Fruit fly (Drosophila melanogaster) whole organism, embryonic: Measurements from ENCODE around the gene CG14995.

Experiments used
- CG11093 ChIP-seq: fragments of 200-800 bp; sonication (Bioruptor generic); IDR thresholded peaks from 3 replicates; pipeline ENCODE4 v1.3.6; 2022; ENCODE audit warnings: missing biosample characterization, missing genetic modification characterization
- CG12155 ChIP-seq: fragments of 200-800 bp; sonication (Bioruptor generic); optimal IDR thresholded peaks from 3 replicates; lab custom pipeline; 2016; ENCODE audit warnings: missing biosample characterization, missing genetic modification characterization
- CG12219 ChIP-seq: fragments of 200-800 bp; sonication (Bioruptor generic); optimal IDR thresholded peaks from 3 replicates; lab custom pipeline; 2018; ENCODE audit warnings: missing biosample characterization, mild to moderate bottlenecking, missing genetic modification characterization
- CG12769 ChIP-seq: fragments of 200-800 bp; sonication (Bioruptor generic); optimal IDR thresholded peaks from 2 replicates; lab custom pipeline; 2019; ENCODE audit warnings: missing biosample characterization, mild to moderate bottlenecking, missing genetic modification characterization, moderate library complexity
- CG13624 ChIP-seq: fragments of 200-800 bp; sonication (Bioruptor generic); optimal IDR thresholded peaks from 2 replicates; lab custom pipeline; 2016; ENCODE audit warnings: missing biosample characterization, missing genetic modification characterization
- CG1602 ChIP-seq: fragments of 200-800 bp; sonication (Bioruptor generic); optimal IDR thresholded peaks from 3 replicates; lab custom pipeline; 2016; ENCODE audit warnings: missing biosample characterization, missing genetic modification characterization
- CG17385 ChIP-seq: fragments of 200-800 bp; sonication (Bioruptor generic); optimal IDR thresholded peaks from 3 replicates; lab custom pipeline; 2018; ENCODE audit warnings: missing biosample characterization, mild to moderate bottlenecking, missing genetic modification characterization
- CG17612 ChIP-seq: fragments of 200-800 bp; sonication (Bioruptor generic); IDR thresholded peaks from 2 replicates; pipeline ENCODE4 v1.3.6; 2022; ENCODE audit warnings: missing biosample characterization, missing genetic modification characterization
- CG1792 ChIP-seq: fragments of 200-800 bp; sonication (Bioruptor generic); optimal IDR thresholded peaks from 2 replicates; lab custom pipeline; 2016; ENCODE audit warnings: missing biosample characterization, missing genetic modification characterization
- CG2678 ChIP-seq: fragments of 200-800 bp; sonication (Bioruptor generic); optimal IDR thresholded peaks from 3 replicates; lab custom pipeline; 2019; ENCODE audit warnings: missing biosample characterization, mild to moderate bottlenecking, missing genetic modification characterization, moderate library complexity
- CG2875 ChIP-seq: fragments of 200-800 bp; sonication (Bioruptor generic); optimal IDR thresholded peaks from 2 replicates; lab custom pipeline; 2017; ENCODE audit warnings: missing biosample characterization, mild to moderate bottlenecking, missing genetic modification characterization, missing genetic modification reagents
- CG6272 ChIP-seq: fragments of 200-800 bp; sonication (Bioruptor generic); IDR thresholded peaks from 2 replicates; pipeline ENCODE4 v1.3.6; 2022; ENCODE audit warnings: missing biosample characterization, missing genetic modification characterization
- CG6813 ChIP-seq: fragments of 200-800 bp; sonication (Bioruptor generic); optimal IDR thresholded peaks from 2 replicates; lab custom pipeline; 2017; ENCODE audit warnings: missing biosample characterization, missing genetic modification characterization, mild to moderate bottlenecking, moderate library complexity, missing genetic modification reagents
- CG9215 ChIP-seq: fragments of 200-800 bp; sonication (Bioruptor generic); IDR thresholded peaks from 2 replicates; pipeline ENCODE4 v1.3.6; 2022; ENCODE audit warnings: missing biosample characterization, missing genetic modification characterization
- CG9876 ChIP-seq: fragments of 200-800 bp; sonication (Bioruptor generic); optimal IDR thresholded peaks from 2 replicates; lab custom pipeline; 2016; ENCODE audit warnings: missing biosample characterization, missing genetic modification characterization
- CoRest ChIP-seq: fragments of 200-800 bp; sonication (Bioruptor generic); optimal IDR thresholded peaks from 3 replicates; lab custom pipeline; 2018; ENCODE audit warnings: missing biosample characterization, mild to moderate bottlenecking, missing genetic modification characterization, moderate library complexity
- D19B ChIP-seq: fragments of 200-800 bp; sonication (Bioruptor generic); optimal IDR thresholded peaks from 2 replicates; lab custom pipeline; 2017; ENCODE audit warnings: missing biosample characterization, mild to moderate bottlenecking, missing genetic modification characterization
- Dek ChIP-seq: fragments of 200-800 bp; sonication (Bioruptor generic); optimal IDR thresholded peaks from 3 replicates; lab custom pipeline; 2019; ENCODE audit warnings: missing biosample characterization, mild to moderate bottlenecking, missing genetic modification characterization, moderate library complexity
- Doc3 ChIP-seq: fragments of 200-800 bp; sonication (Bioruptor generic); IDR thresholded peaks from 3 replicates; pipeline ENCODE4 v1.3.6; 2022; ENCODE audit warnings: missing biosample characterization, missing genetic modification characterization; ENCODE audit not compliant: partially characterized antibody
- Dref ChIP-seq: fragments of 200-800 bp; sonication (Bioruptor generic); IDR thresholded peaks from 2 replicates; pipeline ENCODE4 v1.3.6; 2022; ENCODE audit warnings: missing biosample characterization, missing genetic modification characterization
- HHEX ChIP-seq: fragments of 200-800 bp; sonication (Bioruptor generic); optimal IDR thresholded peaks from 3 replicates; lab custom pipeline; 2017; ENCODE audit warnings: missing biosample characterization, mild to moderate bottlenecking, missing genetic modification characterization, missing genetic modification reagents
- HLH54F ChIP-seq: fragments of 200-800 bp; sonication (Bioruptor generic); optimal IDR thresholded peaks from 3 replicates; lab custom pipeline; 2016; ENCODE audit warnings: missing biosample characterization, missing genetic modification characterization
- Hmr ChIP-seq: fragments of 200-800 bp; sonication (Bioruptor generic); optimal IDR thresholded peaks from 3 replicates; lab custom pipeline; 2017; ENCODE audit warnings: mild to moderate bottlenecking, missing biosample characterization, missing genetic modification reagents, missing genetic modification characterization
- MBD-R2 ChIP-seq: fragments of 200-800 bp; sonication (Bioruptor generic); IDR thresholded peaks from 2 replicates; pipeline ENCODE4 v1.3.6; 2022; ENCODE audit warnings: missing biosample characterization, missing genetic modification characterization
- Optix ChIP-seq: fragments of 200-800 bp; sonication (Bioruptor generic); IDR thresholded peaks from 3 replicates; pipeline ENCODE4 v1.3.6; 2022; ENCODE audit warnings: missing biosample characterization, missing genetic modification characterization
- Poxn ChIP-seq: fragments of 200-800 bp; sonication (Bioruptor generic); IDR thresholded peaks from 2 replicates; pipeline ENCODE4 v1.3.6; 2022; ENCODE audit warnings: missing biosample characterization, missing genetic modification characterization
- Ssrp ChIP-seq: fragments of 200-800 bp; sonication (Bioruptor generic); optimal IDR thresholded peaks from 2 replicates; lab custom pipeline; 2018; ENCODE audit warnings: missing biosample characterization, mild to moderate bottlenecking, missing genetic modification characterization, moderate library complexity
- amos ChIP-seq: fragments of 200-800 bp; sonication (Bioruptor generic); IDR thresholded peaks from 2 replicates; pipeline ENCODE4 v1.3.6; 2022; ENCODE audit warnings: missing biosample characterization, missing genetic modification characterization; ENCODE audit not compliant: partially characterized antibody
- ase ChIP-seq: fragments of 200-800 bp; sonication (Bioruptor generic); IDR thresholded peaks from 3 replicates; pipeline ENCODE4 v1.3.6; 2022; ENCODE audit warnings: missing biosample characterization, missing genetic modification characterization
- az2 ChIP-seq: fragments of 200-800 bp; sonication (Bioruptor generic); optimal IDR thresholded peaks from 3 replicates; lab custom pipeline; 2016; ENCODE audit warnings: missing biosample characterization, missing genetic modification characterization
- bab2 ChIP-seq: fragments of 200-800 bp; sonication (Bioruptor generic); optimal IDR thresholded peaks from 2 replicates; lab custom pipeline; 2016; ENCODE audit warnings: missing biosample characterization, missing genetic modification characterization
- bigmax ChIP-seq: fragments of 200-800 bp; sonication (Bioruptor generic); optimal IDR thresholded peaks from 2 replicates; lab custom pipeline; 2018; ENCODE audit warnings: missing biosample characterization, mild to moderate bottlenecking, missing genetic modification characterization
- chif ChIP-seq, 2 experiments: fragments of 200-800 bp; sonication (Bioruptor generic); optimal IDR thresholded peaks; 3 replicates each; lab custom pipeline; 2016; ENCODE audit warnings: missing biosample characterization in 2 of 2, missing genetic modification characterization in 2 of 2
- corto ChIP-seq: fragments of 200-800 bp; sonication (Bioruptor generic); optimal IDR thresholded peaks from 2 replicates; lab custom pipeline; 2016; ENCODE audit warnings: missing biosample characterization, mild to moderate bottlenecking, missing genetic modification characterization, moderate library complexity
- fd3F ChIP-seq: fragments of 200-800 bp; sonication (Bioruptor generic); optimal IDR thresholded peaks from 2 replicates; lab custom pipeline; 2018; ENCODE audit warnings: missing biosample characterization, mild to moderate bottlenecking, missing genetic modification characterization, moderate library complexity
- gfzf ChIP-seq: fragments of 200-800 bp; sonication (Bioruptor generic); optimal IDR thresholded peaks from 2 replicates; lab custom pipeline; 2016; ENCODE audit warnings: missing biosample characterization, mild to moderate bottlenecking, missing genetic modification characterization, moderate library complexity
- ind ChIP-seq: fragments of 200-800 bp; sonication (Bioruptor generic); optimal IDR thresholded peaks from 3 replicates; lab custom pipeline; 2016; ENCODE audit warnings: missing biosample characterization, missing genetic modification characterization
- ken ChIP-seq: fragments of 200-800 bp; sonication (Bioruptor generic); IDR thresholded peaks from 3 replicates; pipeline ENCODE4 v1.3.6; 2022; ENCODE audit warnings: missing biosample characterization, missing genetic modification characterization
- oc ChIP-seq: fragments of 200-800 bp; sonication (Bioruptor generic); optimal IDR thresholded peaks from 2 replicates; lab custom pipeline; 2018; ENCODE audit warnings: missing biosample characterization, mild to moderate bottlenecking, missing genetic modification characterization, moderate library complexity
- odd ChIP-seq: fragments of 200-800 bp; sonication (Bioruptor generic); optimal IDR thresholded peaks from 2 replicates; lab custom pipeline; 2017; ENCODE audit warnings: missing biosample characterization, mild to moderate bottlenecking, missing genetic modification characterization
- pb ChIP-seq: fragments of 200-800 bp; sonication (Bioruptor generic); optimal IDR thresholded peaks from 3 replicates; lab custom pipeline; 2016; ENCODE audit warnings: missing biosample characterization, missing genetic modification characterization
- salm ChIP-seq: fragments of 200-800 bp; sonication (Bioruptor generic); optimal IDR thresholded peaks from 2 replicates; lab custom pipeline; 2018; ENCODE audit warnings: missing biosample characterization, mild to moderate bottlenecking, missing genetic modification characterization
- sc ChIP-seq, 3 experiments: fragments of >200 bp in 2 of 3; fragments of 200-800 bp in 1 of 3; sonication (Bioruptor generic) in 1 of 3; optimal IDR thresholded peaks; 2 replicates in 2 of 3; 3 replicates in 1 of 3; lab custom pipeline; 2017; ENCODE audit warnings: mild to moderate bottlenecking in 1 of 3, missing biosample characterization in 1 of 3, missing genetic modification characterization in 1 of 3, missing genetic modification reagents in 1 of 3
- slbo ChIP-seq: fragments of 200-800 bp; sonication (Bioruptor generic); IDR thresholded peaks from 2 replicates; pipeline ENCODE4 v1.3.6; 2022; ENCODE audit warnings: missing biosample characterization, missing genetic modification characterization
- tll ChIP-seq, 2 experiments: fragments of 200-800 bp in 1 of 2; fragments of >200 bp in 1 of 2; sonication (Bioruptor generic) in 1 of 2; optimal IDR thresholded peaks; 2 replicates each; lab custom pipeline; 2017 to 2019; ENCODE audit warnings: missing biosample characterization in 2 of 2, missing genetic modification characterization in 2 of 2, mild to moderate bottlenecking in 1 of 2, moderate library complexity in 1 of 2
- tna ChIP-seq: fragments of 200-800 bp; sonication (Bioruptor generic); IDR thresholded peaks from 2 replicates; pipeline ENCODE4 v1.3.6; 2022; ENCODE audit warnings: missing biosample characterization, missing genetic modification characterization; ENCODE audit not compliant: partially characterized antibody
- trem ChIP-seq: fragments of 200-800 bp; optimal IDR thresholded peaks from 3 replicates; lab custom pipeline; 2019; ENCODE audit warnings: missing biosample characterization, mild to moderate bottlenecking, missing genetic modification characterization, moderate library complexity
- ttk ChIP-seq: fragments of 200-800 bp; sonication (Bioruptor generic); IDR thresholded peaks from 2 replicates; pipeline ENCODE4 v2.1.2; 2022; ENCODE audit warnings: missing biosample characterization, missing genetic modification characterization

The CG14995 gene

dm6 chr3L:4103258-4104247, 497 bp upstream of the CG14995 start, which contains the start of gene Fit1:
TSS of gene Fit1 (plus strand) at chr3L:4103564.
- TF ChIP-seq CG12219 (no peak), CG2875 (no peak), salm (tag; lab: Kevin White, UChicago) (no peak), amos (GFP tag; lab: Robert Waterston, UW) (peak; percentile 71; the same call in 1 of the 2 replicates), CG6813 (GFP tag; lab: Kevin White, UChicago) (no peak), ken (GFP tag; lab: Robert Waterston, UW) (no peak), CG12769 (tag; lab: Kevin White, UChicago) (peak; percentile 73), HLH54F (no peak), pb (GFP tag; lab: Kevin White, UChicago) (no peak), sc (optimal IDR thresholded peaks at IDR 0.05; lab: Kevin White, UChicago) (no peak), sc (GFP tag; optimal IDR thresholded peaks at IDR 0.05; lab: Kevin White, UChicago) (no peak), CG9215 (no peak), chif (GFP tag; optimal IDR thresholded peaks at IDR 0.05; lab: Kevin White, UChicago) (no peak), CG12155 (GFP tag; lab: Kevin White, UChicago) (no peak), CG2678 (tag; lab: Kevin White, UChicago) (peak; percentile 14), fd3F (GFP tag; lab: Kevin White, UChicago) (no peak), oc (tag; lab: Kevin White, UChicago) (no peak), MBD-R2 (GFP tag; lab: Robert Waterston, UW) (no peak), odd (GFP tag; lab: Kevin White, UChicago) (no peak), corto (GFP tag; lab: Kevin White, UChicago) (no peak), Dek (tag; lab: Kevin White, UChicago) (no peak), Optix (no peak), Doc3 (GFP tag; lab: Robert Waterston, UW) (peak; percentile 51; the same call in 2 of the 3 replicates), ind (GFP tag; lab: Kevin White, UChicago) (no peak), CG9876 (GFP tag; lab: Kevin White, UChicago) (no peak), CG13624 (GFP tag; lab: Kevin White, UChicago) (no peak), Dref (GFP tag; lab: Robert Waterston, UW) (peak; percentile 84), CG1792 (GFP tag; lab: Kevin White, UChicago) (no peak), CoRest (tag; lab: Kevin White, UChicago) (no peak), CG17385 (GFP tag; lab: Kevin White, UChicago) (no peak), gfzf (GFP tag; lab: Kevin White, UChicago) (peak; percentile 50), tna (GFP tag; lab: Robert Waterston, UW) (peak; percentile 51), CG17612 (GFP tag; lab: Robert Waterston, UW) (no peak), CG11093 (GFP tag; lab: Robert Waterston, UW) (no peak), Hmr (GFP tag; lab: Kevin White, UChicago) (no peak), ase (GFP tag; lab: Robert Waterston, UW) (no peak), slbo (GFP tag; lab: Robert Waterston, UW) (no peak), D19B (GFP tag; lab: Kevin White, UChicago) (no peak), ttk (GFP tag; lab: Robert Waterston, UW) (no peak), CG6272 (GFP tag; lab: Robert Waterston, UW) (no peak), Poxn (GFP tag; lab: Robert Waterston, UW) (no peak), CG1602 (GFP tag; lab: Kevin White, UChicago) (no peak), Ssrp (tag; lab: Kevin White, UChicago) (no peak), tll (GFP tag; optimal IDR thresholded peaks at IDR 0.05; lab: Kevin White, UChicago) (no peak), az2 (GFP tag; lab: Kevin White, UChicago) (no peak), bigmax (GFP tag; lab: Kevin White, UChicago) (no peak), bab2 (GFP tag; lab: Kevin White, UChicago) (no peak), trem (tag; lab: Kevin White, UChicago) (peak; percentile 5), HHEX (peak; percentile 27)
